Worm (Caenorhabditis elegans): ENCODE data around the gene unc-44.

ce11 chrIV:6035113-6035512 lies 59.8 kb downstream of the unc-44 start:
- no peak for TF ChIP-seq ama-1 (optimal IDR thresholded peaks at IDR 0.05)
- no peak for TF ChIP-seq ztf-4 (tag; optimal IDR thresholded peaks at IDR 0.05)
- TF ChIP-seq fos-1 (tag; optimal IDR thresholded peaks at IDR 0.05): no peak
- no peak for TF ChIP-seq elt-1 (tag; optimal IDR thresholded peaks at IDR 0.05)
- no peak for TF ChIP-seq zag-1 (tag; optimal IDR thresholded peaks at IDR 0.05)
- no peak for TF ChIP-seq ZK546.5 (tag; optimal IDR thresholded peaks at IDR 0.05)
- no peak for TF ChIP-seq nhr-76 (tag; optimal IDR thresholded peaks at IDR 0.05)
- no peak for TF ChIP-seq mdl-1 (tag; optimal IDR thresholded peaks at IDR 0.05)

All from whole organism, L3 larva.